Fruit fly (Drosophila melanogaster) whole organism: Measurements from ENCODE around the gene Vha68-2.
A peak's percentile ranks its signal among the peaks of the same experiment; 100 is the strongest.

ENCODE experiments used
- CG8478 ChIP-seq: fragments of >200 bp; optimal IDR thresholded peaks from 2 replicates; lab custom pipeline; 2018; ENCODE audit warnings: inconsistent platforms
- Dll ChIP-seq: fragments of >200 bp; optimal IDR thresholded peaks from 2 replicates; lab custom pipeline; 2017
- EcR ChIP-seq, 2 experiments: fragments of >200 bp; optimal IDR thresholded peaks; 2 replicates each; lab custom pipeline; 2017; ENCODE audit warnings: missing biosample characterization in 2 of 2, missing genetic modification characterization in 2 of 2, missing genetic modification reagents in 2 of 2
- pan ChIP-seq: fragments of >200 bp; optimal IDR thresholded peaks from 2 replicates; lab custom pipeline; 2017
- psq ChIP-seq: fragments of >200 bp; optimal IDR thresholded peaks from 2 replicates; lab custom pipeline; 2017
- usp ChIP-seq: fragments of >200 bp; optimal IDR thresholded peaks from 2 replicates; lab custom pipeline; 2017; ENCODE audit warnings: missing biosample characterization, missing genetic modification characterization, mixed read lengths

The Vha68-2 gene

DNA sequence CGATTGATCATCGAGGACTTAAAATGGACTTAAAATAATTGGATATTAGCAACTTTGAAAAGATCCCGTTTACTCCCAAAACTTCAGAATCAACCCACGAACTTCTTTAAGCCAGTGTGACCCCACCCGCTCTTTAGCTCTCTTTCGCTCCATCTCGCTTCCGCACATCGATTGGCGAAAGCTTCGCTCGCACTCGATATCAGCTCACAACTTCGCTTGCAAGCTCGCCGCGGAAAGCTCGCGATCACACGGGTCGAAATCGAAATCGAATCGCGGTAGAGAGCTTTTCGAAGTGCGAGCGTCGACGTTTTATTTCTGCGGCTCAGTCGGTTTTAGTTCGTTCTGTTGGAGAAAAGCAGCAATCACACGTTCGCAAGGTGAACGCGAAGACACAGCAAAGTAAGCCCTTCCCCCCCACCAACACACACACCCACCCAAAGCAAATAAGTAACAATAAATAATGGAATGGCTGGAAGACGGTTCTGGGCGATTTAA, at the start of gene Vha68-2:
Vha68-2 (plus strand) TSS at position 278 of the 495 bp plus-strand sequence.
- TF ChIP-seq Dll (lab: Kevin White, UChicago) (no peak), EcR (GFP tag; optimal IDR thresholded peaks at IDR 0.05; lab: Kevin White, UChicago) (no peak), CG8478 (lab: Kevin White, UChicago) (no peak), pan (lab: Kevin White, UChicago) (no peak), psq (no peak), usp (GFP tag; lab: Kevin White, UChicago) (no peak)

DNA sequence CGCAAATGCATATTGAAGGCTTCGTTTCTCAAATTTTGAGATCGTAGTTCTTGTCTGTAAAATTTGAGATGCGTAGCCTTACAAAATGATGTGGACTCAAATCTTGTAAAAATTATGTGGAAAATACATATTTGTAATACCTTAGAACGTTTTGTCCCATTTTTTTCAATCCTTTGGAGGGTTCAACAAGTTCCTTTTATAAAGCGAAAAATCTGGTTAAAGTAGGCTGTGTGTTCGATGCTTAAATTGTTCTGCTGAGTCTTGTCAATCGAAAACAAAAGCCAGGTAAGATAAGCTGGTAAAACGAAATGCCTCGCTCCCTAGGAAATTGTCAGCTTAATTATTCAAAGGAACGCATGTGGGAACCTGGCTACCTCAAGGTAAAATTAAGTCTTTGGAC, 48.8 kb upstream of the Vha68-2 start, which contains the start of gene ACXE:
ACXE (plus strand) TSS at position 301 of the 400 bp plus-strand sequence.
- TF ChIP-seq EcR (GFP tag; optimal IDR thresholded peaks at IDR 0.05; lab: Kevin White, UChicago) (no peak), usp (GFP tag; lab: Kevin White, UChicago) (no peak), CG8478 (lab: Kevin White, UChicago) (no peak), psq (no peak), Dll (lab: Kevin White, UChicago) (no peak), pan (lab: Kevin White, UChicago) (no peak)

DNA sequence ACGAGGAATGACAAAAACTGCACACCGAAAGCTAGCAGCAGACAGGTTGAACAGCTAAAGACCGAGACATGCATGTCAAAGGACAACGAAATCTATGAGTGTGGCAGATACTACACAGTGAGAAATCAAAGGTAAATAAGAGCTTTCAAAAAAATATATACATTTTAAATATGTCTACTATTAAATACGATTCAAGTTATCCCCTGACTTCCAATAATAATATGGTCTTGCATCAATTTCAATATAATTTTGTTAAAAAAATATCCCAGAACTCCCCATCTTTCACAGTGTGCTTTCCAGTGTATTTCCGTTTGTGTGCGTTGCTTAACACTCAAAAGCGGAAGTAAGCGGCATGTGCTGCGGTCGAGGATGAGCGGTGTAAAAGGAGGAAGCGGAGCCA, 41.1 kb upstream of the Vha68-2 start:
- no peak for TF ChIP-seq psq
- TF ChIP-seq pan (lab: Kevin White, UChicago), result no peak
- no peak for TF ChIP-seq Dll (lab: Kevin White, UChicago)
- TF ChIP-seq CG8478 (lab: Kevin White, UChicago), result no peak
- no peak for TF ChIP-seq EcR (GFP tag; optimal IDR thresholded peaks at IDR 0.05; lab: Kevin White, UChicago)
- no peak for TF ChIP-seq usp (GFP tag; lab: Kevin White, UChicago)

DNA sequence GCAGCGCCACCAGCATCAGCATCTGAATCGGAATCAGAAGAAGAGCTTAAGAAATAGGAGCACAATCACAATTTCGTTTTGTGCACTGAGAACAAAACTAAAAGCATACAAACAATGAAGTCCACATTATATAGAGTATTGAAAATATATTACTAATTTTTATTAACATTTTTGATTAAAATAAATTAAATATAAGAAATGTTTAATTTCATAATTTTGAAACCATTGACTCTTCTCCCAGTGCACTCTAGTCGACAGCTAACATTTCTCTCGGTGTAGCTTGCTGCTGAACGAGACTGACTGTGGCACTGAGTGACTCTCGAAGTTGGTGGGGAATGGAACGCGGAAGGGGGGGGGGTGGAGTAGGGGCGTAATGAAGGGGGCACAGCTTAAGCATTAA, 23.4 kb upstream of the Vha68-2 start:
- TF ChIP-seq Dll (lab: Kevin White, UChicago), result no peak
- no peak for TF ChIP-seq EcR (GFP tag; optimal IDR thresholded peaks at IDR 0.05; lab: Kevin White, UChicago)
- no peak for TF ChIP-seq CG8478 (lab: Kevin White, UChicago)
- TF ChIP-seq pan (lab: Kevin White, UChicago), result no peak
- TF ChIP-seq psq, result no peak
- no peak for TF ChIP-seq usp (GFP tag; lab: Kevin White, UChicago)

DNA sequence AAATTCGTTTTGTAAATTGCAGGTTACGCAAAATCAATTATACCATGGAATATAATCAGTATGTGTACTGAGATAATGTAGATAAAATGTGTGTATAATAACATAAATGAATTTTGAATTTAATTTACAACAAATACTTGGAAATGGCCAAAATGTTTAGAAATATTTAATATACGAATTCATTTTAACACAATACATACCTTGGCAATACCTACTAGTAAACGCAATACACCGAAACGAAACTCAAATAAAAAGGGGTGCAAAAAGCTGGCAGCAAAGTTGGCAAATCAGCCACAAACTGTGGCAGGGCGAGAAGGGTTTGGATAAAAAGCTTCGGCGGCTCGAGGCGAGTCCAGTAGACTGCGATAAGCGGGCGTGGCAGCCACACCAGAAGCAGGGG, 7.8 kb upstream of the Vha68-2 start, which contains the start of gene CG16800:
CG16800 (plus strand) TSS at position 301 of the 400 bp plus-strand sequence.
- TF ChIP-seq Dll (lab: Kevin White, UChicago), result no peak
- TF ChIP-seq EcR (GFP tag; optimal IDR thresholded peaks at IDR 0.05; lab: Kevin White, UChicago), result no peak
- TF ChIP-seq pan (lab: Kevin White, UChicago), result no peak
- no peak for TF ChIP-seq psq
- no peak for TF ChIP-seq CG8478 (lab: Kevin White, UChicago)
- no peak for TF ChIP-seq usp (GFP tag; lab: Kevin White, UChicago)

DNA sequence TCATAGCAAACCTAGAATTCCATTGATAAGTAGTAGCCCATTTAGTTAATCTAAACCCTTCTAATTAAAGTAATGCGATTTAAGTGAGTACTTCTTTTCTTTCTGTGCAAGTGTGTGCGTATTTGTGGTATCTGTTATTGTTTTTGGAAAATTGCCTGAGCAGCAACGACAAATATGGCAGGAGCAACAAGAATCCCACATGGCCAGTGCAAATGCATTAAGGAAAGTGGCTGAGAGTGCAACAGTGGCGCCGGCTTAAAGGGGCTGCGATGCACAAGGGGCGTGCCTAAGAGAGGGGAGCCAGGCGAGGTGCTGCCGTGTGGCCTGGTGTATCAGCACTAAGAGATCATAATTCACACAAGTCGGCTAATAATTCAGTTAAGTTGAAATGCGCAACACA, 4.6 kb upstream of the Vha68-2 start:
- TF ChIP-seq psq, result no peak
- no peak for TF ChIP-seq EcR (GFP tag; optimal IDR thresholded peaks at IDR 0.05; lab: Kevin White, UChicago)
- no peak for TF ChIP-seq usp (GFP tag; lab: Kevin White, UChicago)
- TF ChIP-seq pan (lab: Kevin White, UChicago), result no peak
- no peak for TF ChIP-seq Dll (lab: Kevin White, UChicago)
- TF ChIP-seq CG8478 (lab: Kevin White, UChicago), result no peak

DNA sequence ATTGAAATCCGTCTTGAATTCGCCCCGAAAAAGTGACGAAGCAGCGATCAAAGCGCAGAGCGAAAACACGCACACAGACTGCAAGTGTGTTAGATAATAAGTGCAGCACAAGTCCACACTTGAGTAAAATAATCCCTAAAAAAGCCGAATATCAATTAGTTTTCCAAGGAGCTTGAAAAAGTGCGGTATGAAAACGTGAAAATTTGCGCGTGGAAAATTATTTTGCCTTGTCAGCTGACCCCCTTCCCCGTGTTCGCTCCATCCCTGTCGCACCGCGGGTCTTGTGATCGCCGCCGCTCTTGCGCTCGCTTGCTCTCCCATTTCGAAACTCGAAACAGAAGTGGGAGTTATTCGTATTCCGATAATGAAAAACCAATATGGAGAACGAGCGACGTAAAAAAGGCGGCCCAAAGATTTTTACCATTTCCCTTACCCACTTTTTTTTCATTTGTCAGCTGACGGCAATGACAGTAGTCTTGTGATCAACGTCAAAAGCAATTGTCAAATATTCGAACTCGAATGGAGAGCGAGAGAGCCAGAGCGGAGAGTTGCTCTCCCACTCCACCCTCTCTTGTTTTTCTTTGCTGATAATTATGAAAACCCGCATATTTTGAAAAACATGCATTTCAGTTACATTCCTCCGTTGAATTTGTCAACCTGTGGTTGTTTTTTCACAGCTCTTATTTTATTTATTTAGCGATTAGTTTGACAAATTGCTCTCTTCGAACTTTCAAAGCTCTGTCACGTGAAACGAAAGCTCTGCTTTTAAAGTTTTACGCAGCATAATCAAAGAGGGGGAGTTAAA, 642 bp downstream of the Vha68-2 start:
- TF ChIP-seq pan (lab: Kevin White, UChicago) (no peak), CG8478 (lab: Kevin White, UChicago) (no peak), Dll (lab: Kevin White, UChicago) (peak; percentile 34)

DNA sequence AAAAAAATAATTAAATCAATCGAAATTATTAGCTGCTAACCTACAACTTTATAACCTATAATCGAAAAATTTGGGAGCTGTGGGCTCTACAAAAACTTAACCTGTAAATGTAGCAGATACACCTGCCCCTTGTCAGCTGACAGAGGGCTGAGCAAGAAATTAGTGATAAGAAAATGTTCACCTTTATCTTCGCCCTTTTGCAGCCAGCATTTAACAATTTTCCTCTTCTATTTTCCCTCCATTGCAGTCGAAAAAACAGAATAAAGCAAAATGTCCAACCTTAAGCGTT, 1.2 kb downstream of the Vha68-2 start:
- TF ChIP-seq Dll (lab: Kevin White, UChicago), result no peak
- TF ChIP-seq usp (GFP tag; lab: Kevin White, UChicago), result no peak

DNA sequence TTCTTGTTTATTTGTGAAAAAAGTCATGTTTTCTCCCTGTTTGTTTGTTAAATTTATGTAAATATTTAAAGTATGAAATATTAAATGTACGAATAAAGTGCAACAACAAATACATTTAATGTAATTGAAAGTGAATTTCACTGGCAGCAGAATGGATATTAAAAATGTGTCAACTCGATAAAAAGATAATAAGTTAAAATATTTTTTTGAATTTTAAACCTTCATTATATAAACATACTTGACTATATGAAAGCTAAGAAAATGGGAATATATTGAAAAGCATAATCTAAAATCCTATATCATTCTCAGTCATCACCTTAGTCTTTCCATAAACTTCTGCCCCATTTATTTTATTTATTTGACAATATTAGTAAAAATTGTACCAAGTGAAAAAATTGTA, 4.4 kb downstream of the Vha68-2 start, which contains the start of gene Vha68-3:
Vha68-3 (plus strand) TSS at position 301 of the 400 bp plus-strand sequence.
- no peak for TF ChIP-seq EcR (GFP tag; optimal IDR thresholded peaks at IDR 0.05; lab: Kevin White, UChicago)
- no peak for TF ChIP-seq CG8478 (lab: Kevin White, UChicago)
- TF ChIP-seq psq, result no peak

DNA sequence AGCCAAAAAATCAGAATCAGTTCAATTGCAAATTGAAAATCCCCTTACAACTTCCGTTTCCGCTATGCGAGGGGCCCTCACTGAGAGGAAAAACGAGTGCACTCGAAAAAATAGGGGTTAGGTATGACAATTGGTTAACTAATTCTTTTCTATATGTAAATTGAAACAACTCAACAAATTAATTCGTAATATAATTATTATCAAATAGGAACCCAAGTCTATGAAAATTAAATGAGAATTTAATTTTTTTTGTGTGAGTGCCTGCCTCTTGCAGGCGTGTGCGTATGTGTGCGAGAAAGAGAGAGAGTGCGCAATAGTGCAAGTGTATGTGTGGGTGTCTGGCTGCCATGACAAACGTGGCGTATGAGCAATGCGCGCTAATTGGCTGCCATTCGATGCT, 8.0 kb downstream of the Vha68-2 start:
- TF ChIP-seq psq (no peak), Dll (lab: Kevin White, UChicago) (no peak), CG8478 (lab: Kevin White, UChicago) (no peak), pan (lab: Kevin White, UChicago) (no peak), EcR (GFP tag; optimal IDR thresholded peaks at IDR 0.05; lab: Kevin White, UChicago) (no peak), usp (GFP tag; lab: Kevin White, UChicago) (no peak)

DNA sequence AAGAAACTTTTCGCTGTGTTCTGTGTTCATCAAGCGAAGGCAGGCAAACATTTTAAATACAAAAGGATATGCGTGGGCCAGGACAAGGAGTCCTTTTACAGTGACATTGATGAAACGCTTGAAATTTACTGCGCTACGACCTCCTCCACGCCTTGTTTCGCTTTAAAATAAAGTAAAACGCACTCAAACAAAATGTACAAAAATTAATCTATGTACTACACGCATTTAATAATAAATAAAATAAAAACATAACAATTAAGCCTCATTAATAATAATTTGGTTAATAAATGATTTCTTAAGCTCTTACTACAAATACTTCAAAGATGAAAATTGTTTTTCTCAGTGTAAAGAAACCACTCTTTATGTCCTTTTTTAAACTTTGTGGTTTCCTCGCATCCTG, 10.9 kb downstream of the Vha68-2 start:
- TF ChIP-seq usp (GFP tag; lab: Kevin White, UChicago), result no peak
- no peak for TF ChIP-seq EcR (GFP tag; optimal IDR thresholded peaks at IDR 0.05; lab: Kevin White, UChicago)
- TF ChIP-seq CG8478 (lab: Kevin White, UChicago), result no peak
- TF ChIP-seq psq, result no peak
- no peak for TF ChIP-seq Dll (lab: Kevin White, UChicago)
- TF ChIP-seq pan (lab: Kevin White, UChicago), result no peak

DNA sequence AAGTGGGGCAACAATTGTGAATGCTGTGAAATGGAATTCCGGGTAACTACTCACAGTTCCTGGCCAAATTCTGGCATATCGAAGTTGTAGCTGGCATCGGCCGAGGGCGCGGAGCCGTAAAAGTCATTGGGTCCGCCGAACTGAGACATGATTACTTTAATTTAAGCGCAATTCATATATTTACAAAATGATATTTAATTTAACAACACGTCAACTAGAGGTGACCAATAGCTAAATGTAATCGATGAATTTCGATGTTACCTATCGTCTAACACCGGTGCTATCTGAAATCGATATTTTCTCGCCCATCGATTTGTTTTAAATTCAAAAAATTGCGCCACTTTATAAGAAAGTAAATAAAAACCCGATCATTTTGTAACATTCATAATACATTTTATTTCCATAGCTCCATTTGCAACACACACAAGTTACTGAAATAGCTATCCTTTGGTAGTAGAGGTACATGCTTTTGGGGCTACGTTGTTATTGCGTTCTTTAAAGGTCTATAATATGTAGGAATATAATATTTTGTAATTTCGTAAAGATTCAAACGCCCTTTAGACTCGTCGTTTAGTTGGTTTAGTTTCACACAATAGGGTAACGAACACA, 26.4 kb downstream of the Vha68-2 start, which contains the start of gene Yip1d1:
Yip1d1 (minus strand) TSS at position 243 of the 609 bp plus-strand sequence.
- no peak for TF ChIP-seq Dll (lab: Kevin White, UChicago)
- TF ChIP-seq pan (lab: Kevin White, UChicago), result no peak
- TF ChIP-seq EcR (GFP tag; optimal IDR thresholded peaks at IDR 0.05; lab: Kevin White, UChicago), result no peak
- no peak for TF ChIP-seq CG8478 (lab: Kevin White, UChicago)
- TF ChIP-seq psq, result no peak
- no peak for TF ChIP-seq usp (GFP tag; lab: Kevin White, UChicago)
